Fruit fly (Drosophila melanogaster) whole organism: ENCODE data around the gene CG15602.

ENCODE experiments used
- Dll ChIP-seq: fragments of >200 bp; optimal IDR thresholded peaks from 2 replicates; lab custom pipeline; 2017
- pan ChIP-seq: fragments of >200 bp; optimal IDR thresholded peaks from 2 replicates; lab custom pipeline; 2017

DNA sequence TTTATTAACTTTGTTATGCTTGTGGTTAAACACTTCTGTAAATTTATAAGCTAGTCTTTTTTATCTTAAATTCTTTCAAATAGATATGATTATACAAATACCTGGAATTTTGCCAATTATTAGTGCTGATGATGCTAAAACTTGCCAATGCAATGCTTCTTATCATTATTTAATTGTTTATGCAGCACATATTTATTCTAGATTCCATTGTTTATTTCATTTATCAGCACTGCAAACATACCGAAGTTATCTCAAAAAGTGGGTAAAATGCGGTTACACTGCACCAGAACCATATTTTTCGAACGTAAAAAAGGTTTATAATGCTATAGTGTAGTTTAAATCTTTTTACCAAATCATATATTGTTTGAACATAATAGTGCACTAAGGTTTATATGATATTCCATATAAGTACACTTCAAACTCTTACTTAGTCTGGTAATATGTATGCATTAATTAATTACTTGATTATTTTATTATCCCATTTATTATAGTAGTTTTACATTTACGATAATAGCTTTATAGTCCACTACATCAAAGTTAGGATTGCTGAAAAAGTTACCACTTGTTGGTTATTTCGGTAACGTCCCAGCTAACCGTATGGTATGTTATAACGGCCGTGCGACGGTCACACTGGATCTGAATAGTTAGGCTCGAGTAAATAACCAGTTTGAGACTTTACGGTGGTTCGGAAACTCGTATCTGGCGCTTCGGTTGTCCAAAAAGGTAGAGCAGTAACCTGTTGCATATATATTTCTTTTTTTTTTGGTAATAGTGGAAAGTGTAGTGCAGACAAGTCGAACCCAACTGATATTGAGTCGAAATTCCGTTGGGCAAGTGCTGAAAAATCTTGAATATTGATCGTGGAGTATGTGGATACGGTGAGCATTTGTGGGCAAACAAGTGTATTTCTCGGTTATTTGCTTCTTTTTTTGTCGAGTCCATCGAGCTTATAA, 10.7 kb upstream of the CG15602 start, which contains the start of gene Rhp:
- TF ChIP-seq pan (lab: Kevin White, UChicago) (no peak), Dll (no peak)
